Worm (Caenorhabditis elegans): ENCODE results near the gene M195.2.

DNA sequence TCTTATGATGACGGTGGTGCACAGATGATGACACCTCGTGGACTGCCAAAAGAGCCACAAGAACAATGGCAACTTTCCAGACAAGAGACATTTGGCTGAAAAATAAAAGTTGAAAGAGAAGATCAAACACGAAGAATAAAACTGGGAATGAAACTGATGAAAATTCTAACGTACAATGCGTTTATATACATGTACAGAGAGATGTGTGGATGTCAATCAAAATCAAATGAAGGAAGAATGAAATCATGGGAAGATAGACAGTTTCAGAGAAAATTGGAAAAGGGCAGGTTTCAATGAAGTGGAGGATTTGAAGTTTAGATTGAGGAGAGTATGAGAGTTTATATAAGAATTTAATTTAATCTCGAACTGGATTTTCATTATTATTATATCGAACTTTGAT is 38.5 kb downstream of the M195.2 start, which contains the start of gene dod-23:
- TF ChIP-seq him-1 (tag; optimal IDR thresholded peaks at IDR 0.05) = no peak
- no peak for TF ChIP-seq W03F9.2 (tag; optimal IDR thresholded peaks at IDR 0.05)
